Worm (Caenorhabditis elegans) whole organism, L4 larva: ENCODE measurements around the gene hsp-12.3.

Experiments used
- D1046.2 ChIP-seq: fragments of 200-800 bp; sonication (Bioruptor generic); IDR thresholded peaks from 2 replicates; pipeline ENCODE4 v1.3.6; 2022; ENCODE audit warnings: missing genetic modification characterization, missing compliant biosample characterization
- F10B5.3 ChIP-seq: sonication (generic microtip); optimal IDR thresholded peaks from 2 replicates; lab custom pipeline; 2016; ENCODE audit warnings: mild to moderate bottlenecking, missing genetic modification characterization, missing compliant biosample characterization
- F37D6.2 ChIP-seq: sonication (generic microtip); optimal IDR thresholded peaks from 2 replicates; lab custom pipeline; 2016; ENCODE audit warnings: mild to moderate bottlenecking, missing genetic modification characterization, missing compliant biosample characterization
- F44E2.7 ChIP-seq: fragments of 200-800 bp; sonication (Bioruptor generic); IDR thresholded peaks from 2 replicates; pipeline ENCODE4 v2.1.2; 2022; ENCODE audit warnings: missing genetic modification characterization, missing compliant biosample characterization
- F49E8.2 ChIP-seq: sonication (generic microtip); optimal IDR thresholded peaks from 2 replicates; lab custom pipeline; 2016; ENCODE audit warnings: missing compliant biosample characterization, mild to moderate bottlenecking, missing genetic modification characterization, borderline replicate concordance
- Y105C5A.15 ChIP-seq: fragments of 200-800 bp; sonication (Bioruptor generic); IDR thresholded peaks from 2 replicates; pipeline ENCODE4 v1.3.6; 2022; ENCODE audit warnings: missing genetic modification characterization, missing compliant biosample characterization
- Y48G9A.11 ChIP-seq: fragments of 200-800 bp; sonication (Bioruptor generic); IDR thresholded peaks from 2 replicates; pipeline ENCODE4 v1.3.6; 2022; ENCODE audit warnings: missing genetic modification reagents, missing genetic modification characterization, missing compliant biosample characterization
- ZK546.5 ChIP-seq, 2 experiments: sonication (generic microtip); optimal IDR thresholded peaks; 2 replicates each; lab custom pipeline; 2017; ENCODE audit warnings: missing biosample characterization in 2 of 2, missing genetic modification characterization in 2 of 2
- aha-1 ChIP-seq: fragments of 150-350 bp; peaks from one replicate; lab custom pipeline; 2014; ENCODE audit warnings: missing biosample characterization, missing genetic modification characterization
- aly-2 ChIP-seq: sonication (generic microtip); optimal IDR thresholded peaks from 2 replicates; lab custom pipeline; 2018; ENCODE audit warnings: missing biosample characterization, missing genetic modification characterization
- ama-1 ChIP-seq: fragments of 150-350 bp; optimal IDR thresholded peaks from 2 replicates; lab custom pipeline; 2014; ENCODE audit warnings: inconsistent platforms, mixed read lengths
- arid-1 ChIP-seq: fragments of 200-800 bp; sonication (Bioruptor generic); conservative IDR thresholded peaks from 2 replicates; pipeline ENCODE4 v1.3.6; 2022; ENCODE audit warnings: missing genetic modification reagents, missing genetic modification characterization, missing compliant biosample characterization
- attf-4 ChIP-seq: sonication (generic microtip); optimal IDR thresholded peaks from 3 replicates; lab custom pipeline; 2017; ENCODE audit warnings: missing biosample characterization, missing genetic modification characterization
- ceh-62 ChIP-seq: sonication (generic microtip); optimal IDR thresholded peaks from 2 replicates; lab custom pipeline; 2017; ENCODE audit warnings: missing biosample characterization, missing genetic modification characterization
- ceh-82 ChIP-seq: sonication (generic microtip); optimal IDR thresholded peaks from 2 replicates; lab custom pipeline; 2017; ENCODE audit warnings: missing biosample characterization, missing genetic modification characterization
- ctbp-1 ChIP-seq: fragments of 200-800 bp; sonication (Bioruptor generic); IDR thresholded peaks from 2 replicates; pipeline ENCODE4 v1.3.6; 2022; ENCODE audit warnings: missing genetic modification reagents, missing genetic modification characterization, missing compliant biosample characterization
- daf-12 ChIP-seq: fragments of 150-350 bp; optimal IDR thresholded peaks from 2 replicates; lab custom pipeline; 2014; ENCODE audit warnings: missing biosample characterization, missing genetic modification reagents, missing genetic modification characterization
- daf-8 ChIP-seq: fragments of 200-800 bp; sonication (Bioruptor generic); IDR thresholded peaks from 2 replicates; pipeline ENCODE4 v1.3.6; 2022; ENCODE audit warnings: missing genetic modification characterization, missing compliant biosample characterization
- dmd-6 ChIP-seq: fragments of 200-800 bp; sonication (Bioruptor generic); IDR thresholded peaks from 2 replicates; pipeline ENCODE4 v1.3.6; 2022; ENCODE audit warnings: missing genetic modification reagents, missing genetic modification characterization, missing compliant biosample characterization
- egl-27 ChIP-seq: sonication (generic microtip); optimal IDR thresholded peaks from 3 replicates; lab custom pipeline; 2017; ENCODE audit warnings: missing biosample characterization, missing genetic modification reagents, missing genetic modification characterization
- gei-8 ChIP-seq: fragments of 200-800 bp; sonication (Bioruptor generic); optimal IDR thresholded peaks from 2 replicates; lab custom pipeline; 2018; ENCODE audit warnings: mild to moderate bottlenecking, missing genetic modification characterization, missing compliant biosample characterization
- hif-1 ChIP-seq, 2 experiments: sonication (generic microtip); optimal IDR thresholded peaks; 2 replicates each; lab custom pipeline; 2016 to 2017; ENCODE audit warnings: missing compliant biosample characterization in 2 of 2, missing genetic modification characterization in 2 of 2, missing genetic modification reagents in 2 of 2, missing genotype in 2 of 2, mild to moderate bottlenecking in 1 of 2
- lin-1 ChIP-seq: fragments of 200-800 bp; sonication (Bioruptor generic); IDR thresholded peaks from 2 replicates; pipeline ENCODE4 v1.3.6; 2022; ENCODE audit warnings: missing genetic modification reagents, missing genetic modification characterization, missing compliant biosample characterization
- lin-15B ChIP-seq: fragments of 150-350 bp; sonication (generic microtip); optimal IDR thresholded peaks from 3 replicates; lab custom pipeline; 2014; ENCODE audit warnings: missing biosample characterization, missing genetic modification characterization
- lin-29 ChIP-seq: fragments of 200-800 bp; sonication (Bioruptor generic); IDR thresholded peaks from 2 replicates; pipeline ENCODE4 v1.3.6; 2022; ENCODE audit warnings: missing genetic modification reagents, missing genetic modification characterization, missing compliant biosample characterization
- lin-39 ChIP-seq: fragments of 150-350 bp; optimal IDR thresholded peaks from 2 replicates; lab custom pipeline; 2014; ENCODE audit warnings: missing biosample characterization, missing genetic modification reagents, missing genetic modification characterization
- madf-9 ChIP-seq: fragments of 200-800 bp; sonication (Bioruptor generic); conservative IDR thresholded peaks from 2 replicates; pipeline ENCODE4 v1.3.6; 2022; ENCODE audit warnings: missing genetic modification reagents, missing genetic modification characterization, missing compliant biosample characterization
- mdt-29 ChIP-seq: fragments of 200-800 bp; sonication (Bioruptor generic); IDR thresholded peaks from 2 replicates; pipeline ENCODE4 v1.3.6; 2022; ENCODE audit warnings: missing genetic modification reagents, missing genetic modification characterization, missing compliant biosample characterization
- mep-1 ChIP-seq: fragments of 150-350 bp; sonication (generic microtip); optimal IDR thresholded peaks from 3 replicates; lab custom pipeline; 2014; ENCODE audit warnings: missing biosample characterization, missing genetic modification characterization
- mxl-3 ChIP-seq: fragments of 200-800 bp; sonication (Bioruptor generic); optimal IDR thresholded peaks from 2 replicates; lab custom pipeline; 2018; ENCODE audit warnings: mild to moderate bottlenecking, missing genetic modification characterization, missing compliant biosample characterization
- nhr-10 ChIP-seq: fragments of 150-350 bp; optimal IDR thresholded peaks from 2 replicates; lab custom pipeline; 2014; ENCODE audit warnings: missing biosample characterization, missing genetic modification characterization
- nhr-11 ChIP-seq: fragments of 150-350 bp; optimal IDR thresholded peaks from 2 replicates; lab custom pipeline; 2014; ENCODE audit warnings: missing biosample characterization, missing genetic modification characterization
- nhr-237 ChIP-seq: sonication (generic microtip); optimal IDR thresholded peaks from 2 replicates; lab custom pipeline; 2017; ENCODE audit warnings: missing biosample characterization, missing genetic modification characterization
- nhr-25 ChIP-seq: sonication (generic microtip); optimal IDR thresholded peaks from 2 replicates; lab custom pipeline; 2017; ENCODE audit warnings: missing genetic modification characterization, mild to moderate bottlenecking, missing compliant biosample characterization, antibody characterized with exemption, moderate library complexity, borderline replicate concordance; ENCODE audit not compliant: insufficient read depth
- nhr-28 ChIP-seq: fragments of 150-350 bp; optimal IDR thresholded peaks from 2 replicates; lab custom pipeline; 2014; ENCODE audit warnings: missing biosample characterization, missing genetic modification characterization
- nhr-41 ChIP-seq: fragments of 200-800 bp; sonication (Bioruptor generic); IDR thresholded peaks from 2 replicates; pipeline ENCODE4 v1.3.6; 2022; ENCODE audit warnings: missing genetic modification reagents, missing genetic modification characterization, missing compliant biosample characterization
- pha-4 ChIP-seq, 2 experiments: fragments of 150-350 bp in 1 of 2; fragments of 200-800 bp in 1 of 2; sonication (Bioruptor generic) in 1 of 2; IDR thresholded peaks in 1 of 2; optimal IDR thresholded peaks in 1 of 2; 2 replicates each; pipeline versions ENCODE4 v1.3.6 to Lab custom; 2014 to 2022; ENCODE audit warnings: missing genetic modification characterization in 2 of 2, missing genetic modification reagents in 2 of 2, missing biosample characterization in 1 of 2, missing compliant biosample characterization in 1 of 2
- php-3 ChIP-seq: fragments of 200-800 bp; sonication (Bioruptor generic); IDR thresholded peaks from 2 replicates; pipeline ENCODE4 v1.3.6; 2022; ENCODE audit warnings: missing genetic modification reagents, missing genetic modification characterization, missing compliant biosample characterization
- saeg-2 ChIP-seq: fragments of 200-800 bp; sonication (Bioruptor generic); IDR thresholded peaks from 2 replicates; pipeline ENCODE4 v1.3.6; 2022; ENCODE audit warnings: missing genetic modification reagents, missing genetic modification characterization, missing compliant biosample characterization
- set-16 ChIP-seq: fragments of 200-800 bp; sonication (Bioruptor generic); IDR thresholded peaks from 2 replicates; pipeline ENCODE4 v1.3.6; 2022; ENCODE audit warnings: missing genetic modification reagents, missing genetic modification characterization, missing compliant biosample characterization
- skn-1 ChIP-seq: fragments of 150-350 bp; optimal IDR thresholded peaks from 2 replicates; lab custom pipeline; 2014; ENCODE audit warnings: missing biosample characterization, missing genetic modification characterization
- snpc-1.2 ChIP-seq: fragments of 200-800 bp; sonication (Bioruptor generic); IDR thresholded peaks from 2 replicates; pipeline ENCODE4 v1.3.6; 2022; ENCODE audit warnings: missing genetic modification reagents, missing genetic modification characterization, missing compliant biosample characterization
- snpc-4 ChIP-seq: fragments of 150-350 bp; optimal IDR thresholded peaks from 2 replicates; lab custom pipeline; 2014; ENCODE audit warnings: missing biosample characterization, missing genetic modification characterization
- spr-1 ChIP-seq: sonication (generic microtip); optimal IDR thresholded peaks from 2 replicates; lab custom pipeline; 2016; ENCODE audit warnings: mild to moderate bottlenecking, missing genetic modification characterization, missing compliant biosample characterization
- tag-97 ChIP-seq: fragments of 200-800 bp; sonication (Bioruptor generic); IDR thresholded peaks from 2 replicates; pipeline ENCODE4 v1.3.6; 2022; ENCODE audit warnings: missing genetic modification characterization, missing compliant biosample characterization
- tra-1 ChIP-seq: fragments of 200-800 bp; sonication (Bioruptor generic); IDR thresholded peaks from 2 replicates; pipeline ENCODE4 v1.3.6; 2022; ENCODE audit warnings: missing genetic modification reagents, missing genetic modification characterization, missing compliant biosample characterization
- unc-130 ChIP-seq: sonication (generic microtip); optimal IDR thresholded peaks from 2 replicates; lab custom pipeline; 2016; ENCODE audit warnings: missing genetic modification reagents, missing genetic modification characterization, missing compliant biosample characterization
- vab-7 ChIP-seq: fragments of 200-800 bp; sonication (Bioruptor generic); IDR thresholded peaks from 2 replicates; pipeline ENCODE4 v1.3.6; 2022; ENCODE audit warnings: missing genetic modification reagents, missing genetic modification characterization, missing compliant biosample characterization
- zfp-2 ChIP-seq: sonication (generic microtip); optimal IDR thresholded peaks from 2 replicates; lab custom pipeline; 2016; ENCODE audit warnings: mild to moderate bottlenecking, missing genetic modification characterization, missing compliant biosample characterization
- ztf-11 ChIP-seq: fragments of 150-350 bp; optimal IDR thresholded peaks from 2 replicates; lab custom pipeline; 2014; ENCODE audit warnings: missing biosample characterization, missing genetic modification characterization
- ztf-7 ChIP-seq: fragments of 150-350 bp; optimal IDR thresholded peaks from 2 replicates; lab custom pipeline; 2014; ENCODE audit warnings: missing biosample characterization, missing genetic modification characterization

The hsp-12.3 gene

DNA sequence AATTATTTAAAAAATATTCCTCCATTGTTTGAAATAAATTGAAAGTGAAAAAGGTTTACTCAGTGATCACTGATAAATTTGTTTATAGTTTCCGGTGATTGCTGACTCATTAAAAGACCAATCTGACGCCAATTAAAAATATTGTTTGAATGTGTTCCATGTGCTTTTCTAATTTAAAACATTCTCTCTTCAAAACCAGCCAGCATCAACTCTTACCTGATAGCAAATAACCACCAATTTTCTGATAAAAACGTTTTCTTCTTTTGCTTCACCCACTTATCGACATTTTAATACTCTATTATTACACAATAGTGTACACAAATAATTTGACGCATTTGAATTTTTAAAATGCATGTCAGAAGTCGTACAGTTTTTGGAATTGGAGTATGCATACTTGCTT lies 43.6 kb downstream of the hsp-12.3 start, which contains the start of gene F56D5.6 (continued):
- TF ChIP-seq nhr-41 (GFP tag; lab: Robert Waterston, UW) (no peak), php-3 (0 out of 2 replicates have a peak, but pooled peaks have one; percentile 31), ceh-82 (tag; lab: Kevin White, UChicago) (no peak), nhr-10 (tag; lab: Kevin White, UChicago) (no peak), lin-29 (GFP tag; lab: Robert Waterston, UW) (no peak), saeg-2 (GFP tag; lab: Robert Waterston, UW) (no peak), nhr-11 (tag; lab: Kevin White, UChicago) (no peak), zfp-2 (tag; lab: Kevin White, UChicago) (no peak), aha-1 (peak; percentile 58), Y48G9A.11 (GFP tag; lab: Robert Waterston, UW) (no peak), ztf-11 (tag; lab: Kevin White, UChicago) (no peak), F10B5.3 (tag; lab: Kevin White, UChicago) (no peak), attf-4 (tag; lab: Kevin White, UChicago) (no peak), lin-39 (tag; lab: Kevin White, UChicago) (no peak), skn-1 (tag; lab: Kevin White, UChicago) (no peak), F44E2.7 (no peak), dmd-6 (GFP tag; lab: Robert Waterston, UW) (peak; percentile 14; the same call in 1 of the 2 replicates), snpc-4 (tag; lab: Kevin White, UChicago) (no peak), set-16 (GFP tag; lab: Robert Waterston, UW) (no peak), F37D6.2 (no peak), tag-97 (GFP tag; lab: Robert Waterston, UW) (no peak), ztf-7 (no peak), mdt-29 (GFP tag; lab: Robert Waterston, UW) (no peak), nhr-25 (tag; lab: Kevin White, UChicago) (no peak), spr-1 (tag; lab: Kevin White, UChicago) (no peak), lin-15B (tag; lab: Kevin White, UChicago) (no peak), pha-4 (GFP tag; IDR thresholded peaks at IDR 0.05; lab: Robert Waterston, UW) (no peak), pha-4 (tag; optimal IDR thresholded peaks at IDR 0.05; lab: Kevin White, UChicago) (no peak), unc-130 (GFP tag; lab: Kevin White, UChicago) (no peak), D1046.2 (GFP tag; lab: Robert Waterston, UW) (no peak), Y105C5A.15 (GFP tag; lab: Robert Waterston, UW) (no peak), madf-9 (GFP tag; lab: Robert Waterston, UW) (no peak), lin-1 (GFP tag; lab: Robert Waterston, UW) (0 out of 2 replicates have a peak, but pooled peaks have one; percentile 27), tra-1 (GFP tag; lab: Robert Waterston, UW) (no peak), ZK546.5 (tag; optimal IDR thresholded peaks at IDR 0.05; lab: Kevin White, UChicago) (no peak), F49E8.2 (tag; lab: Kevin White, UChicago) (no peak), mxl-3 (no peak), gei-8 (GFP tag; lab: Kevin White, UChicago) (no peak), mep-1 (no peak), arid-1 (no peak), egl-27 (no peak), snpc-1.2 (GFP tag; lab: Robert Waterston, UW) (no peak), ctbp-1 (no peak), vab-7 (GFP tag; lab: Robert Waterston, UW) (no peak), nhr-237 (tag; lab: Kevin White, UChicago) (no peak), aly-2 (tag; lab: Kevin White, UChicago) (no peak), hif-1 (tag; optimal IDR thresholded peaks at IDR 0.05; lab: Kevin White, UChicago) (no peak), ama-1 (lab: Kevin White, UChicago) (no peak), ceh-62 (tag; lab: Kevin White, UChicago) (no peak), nhr-28 (tag; lab: Kevin White, UChicago) (peak; percentile 78), daf-12 (tag; lab: Kevin White, UChicago) (no peak), daf-8 (GFP tag; lab: Robert Waterston, UW) (no peak)
